Fruit fly (Drosophila melanogaster) whole organism, pupa: Measurements from ENCODE around the gene CG31391.

Experiments used
- CG10348 ChIP-seq: fragments of 200-800 bp; sonication (Bioruptor generic); IDR thresholded peaks from 2 replicates; pipeline ENCODE4 v1.3.6; 2022; ENCODE audit warnings: missing biosample characterization, missing genetic modification characterization
- CG4496 ChIP-seq: fragments of 200-800 bp; sonication (Bioruptor generic); IDR thresholded peaks from 3 replicates; pipeline ENCODE4 v1.3.6; 2022; ENCODE audit warnings: missing biosample characterization, missing genetic modification characterization
- Pif1B ChIP-seq: fragments of 200-800 bp; sonication (Bioruptor generic); optimal IDR thresholded peaks from 3 replicates; lab custom pipeline; 2016; ENCODE audit warnings: missing biosample characterization, missing genetic modification characterization

DNA sequence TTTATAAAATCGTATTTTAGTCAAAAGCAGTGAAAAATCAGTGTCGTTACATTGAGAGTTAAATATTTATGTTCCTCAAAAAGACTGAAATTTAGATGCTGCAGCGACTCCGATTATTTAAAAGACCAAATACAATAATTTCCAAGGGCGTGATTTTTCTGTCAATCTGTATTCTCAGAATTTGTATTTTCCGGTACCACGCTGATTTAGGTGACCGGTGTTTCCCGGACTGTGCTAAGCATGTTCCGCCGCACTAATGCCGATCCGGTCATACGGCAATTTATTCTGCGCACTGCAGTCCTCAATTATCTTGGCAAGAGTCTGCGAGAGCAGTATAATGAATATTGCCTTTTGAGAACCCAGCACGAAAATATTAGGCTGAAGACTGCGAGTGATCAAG, 1.9 kb upstream of the CG31391 start, which contains the start of the genes CG31467 and CG14684:
- TF ChIP-seq CG10348 (GFP tag; lab: Robert Waterston, UW) (no peak), CG4496 (GFP tag; lab: Robert Waterston, UW) (no peak), Pif1B (GFP tag; lab: Kevin White, UChicago) (no peak)
